Worm (Caenorhabditis elegans) whole organism, L2 larva: ENCODE measurements around the gene T25B9.6.

Experiments used
- C34F6.9 ChIP-seq: fragments of 150-350 bp; optimal IDR thresholded peaks from 2 replicates; lab custom pipeline; 2014; ENCODE audit warnings: missing biosample characterization, missing genetic modification characterization
- F13H6.1 ChIP-seq: sonication (generic microtip); optimal IDR thresholded peaks from 2 replicates; lab custom pipeline; 2016; ENCODE audit warnings: missing genetic modification characterization, missing compliant biosample characterization
- Y55F3AM.14 ChIP-seq: fragments of 200-800 bp; sonication (Bioruptor generic); optimal IDR thresholded peaks from 2 replicates; lab custom pipeline; 2018; ENCODE audit warnings: mild to moderate bottlenecking, missing genetic modification characterization, missing compliant biosample characterization
- ZK546.5 ChIP-seq: sonication (generic microtip); optimal IDR thresholded peaks from 2 replicates; lab custom pipeline; 2017; ENCODE audit warnings: missing biosample characterization, missing genetic modification characterization
- aly-2 ChIP-seq: fragments of 150-350 bp; optimal IDR thresholded peaks from 2 replicates; lab custom pipeline; 2014; ENCODE audit warnings: missing biosample characterization, missing genetic modification characterization
- ama-1 ChIP-seq: fragments of 150-350 bp; optimal IDR thresholded peaks from 2 replicates; lab custom pipeline; 2018; ENCODE audit warnings: inconsistent platforms
- blmp-1 ChIP-seq: sonication (generic microtip); optimal IDR thresholded peaks from 2 replicates; lab custom pipeline; 2017; ENCODE audit warnings: missing genetic modification characterization, mild to moderate bottlenecking, missing compliant biosample characterization, antibody characterized with exemption, moderate library complexity; ENCODE audit not compliant: insufficient read depth
- ceh-16 ChIP-seq: fragments of 150-350 bp; optimal IDR thresholded peaks from 2 replicates; lab custom pipeline; 2014; ENCODE audit warnings: missing biosample characterization, missing genetic modification characterization
- ceh-82 ChIP-seq: fragments of 150-350 bp; optimal IDR thresholded peaks from 2 replicates; lab custom pipeline; 2014; ENCODE audit warnings: missing biosample characterization, missing genetic modification characterization
- crh-2 ChIP-seq: sonication (generic microtip); optimal IDR thresholded peaks from 2 replicates; lab custom pipeline; 2017; ENCODE audit warnings: missing biosample characterization, missing genetic modification characterization
- dmd-4 ChIP-seq: sonication (generic microtip); optimal IDR thresholded peaks from 2 replicates; lab custom pipeline; 2017; ENCODE audit warnings: missing biosample characterization, missing genetic modification characterization
- elt-1 ChIP-seq: fragments of 150-350 bp; optimal IDR thresholded peaks from 2 replicates; lab custom pipeline; 2014; ENCODE audit warnings: missing biosample characterization, missing genetic modification characterization
- elt-3 ChIP-seq: sonication (generic microtip); optimal IDR thresholded peaks from 2 replicates; lab custom pipeline; 2017; ENCODE audit warnings: missing biosample characterization, missing genetic modification characterization
- fos-1 ChIP-seq: fragments of 150-350 bp; optimal IDR thresholded peaks from 2 replicates; lab custom pipeline; 2014; ENCODE audit warnings: missing biosample characterization, missing genetic modification characterization
- gmeb-1 ChIP-seq: fragments of 150-350 bp; optimal IDR thresholded peaks from 2 replicates; lab custom pipeline; 2014; ENCODE audit warnings: missing biosample characterization, missing genetic modification characterization
- lin-11 ChIP-seq: fragments of 150-350 bp; sonication (generic microtip); optimal IDR thresholded peaks from 2 replicates; lab custom pipeline; 2014; ENCODE audit warnings: missing biosample characterization, missing genetic modification characterization, inconsistent platforms, mixed read lengths
- lin-13 ChIP-seq: fragments of 150-350 bp; optimal IDR thresholded peaks from 2 replicates; lab custom pipeline; 2014; ENCODE audit warnings: missing biosample characterization, missing genetic modification reagents, missing genetic modification characterization
- lin-39 ChIP-seq: fragments of 150-350 bp; optimal IDR thresholded peaks from 2 replicates; lab custom pipeline; 2014; ENCODE audit warnings: missing biosample characterization, missing genetic modification reagents, missing genetic modification characterization
- lsy-2 ChIP-seq, 2 experiments: fragments of 150-350 bp in 1 of 2; sonication (generic microtip) in 1 of 2; optimal IDR thresholded peaks; 2 replicates each; lab custom pipeline; 2014 to 2017; ENCODE audit warnings: missing biosample characterization in 2 of 2, missing genetic modification characterization in 2 of 2
- mab-5 ChIP-seq: fragments of 150-350 bp; optimal IDR thresholded peaks from 2 replicates; lab custom pipeline; 2014; ENCODE audit warnings: missing biosample characterization, missing genetic modification characterization
- mbf-1 ChIP-seq: sonication (generic microtip); optimal IDR thresholded peaks from 2 replicates; lab custom pipeline; 2017; ENCODE audit warnings: missing biosample characterization, missing genetic modification characterization
- mdl-1 ChIP-seq, 2 experiments: fragments of 150-350 bp in 1 of 2; sonication (generic microtip) in 1 of 2; optimal IDR thresholded peaks; 2 replicates each; lab custom pipeline; 2017; ENCODE audit warnings: missing biosample characterization in 2 of 2, missing genetic modification characterization in 2 of 2
- nhr-10 ChIP-seq: sonication (generic microtip); optimal IDR thresholded peaks from 2 replicates; lab custom pipeline; 2017; ENCODE audit warnings: missing biosample characterization, missing genetic modification characterization
- nhr-11 ChIP-seq: fragments of 150-350 bp; optimal IDR thresholded peaks from 2 replicates; lab custom pipeline; 2014; ENCODE audit warnings: missing biosample characterization, missing genetic modification characterization
- nhr-12 ChIP-seq: fragments of 150-350 bp; optimal IDR thresholded peaks from 2 replicates; lab custom pipeline; 2014; ENCODE audit warnings: missing biosample characterization, missing genetic modification characterization
- nhr-129 ChIP-seq: fragments of 150-350 bp; optimal IDR thresholded peaks from 2 replicates; lab custom pipeline; 2014; ENCODE audit warnings: missing biosample characterization, missing genetic modification characterization
- nhr-23 ChIP-seq: fragments of 150-350 bp; optimal IDR thresholded peaks from 2 replicates; lab custom pipeline; 2014; ENCODE audit warnings: missing biosample characterization, missing genetic modification reagents, missing genetic modification characterization
- nhr-237 ChIP-seq: fragments of 150-350 bp; optimal IDR thresholded peaks from 2 replicates; lab custom pipeline; 2014; ENCODE audit warnings: missing biosample characterization, missing genetic modification characterization
- nhr-6 ChIP-seq: fragments of 150-350 bp; optimal IDR thresholded peaks from 2 replicates; lab custom pipeline; 2014; ENCODE audit warnings: missing biosample characterization, missing genetic modification characterization
- nhr-77 ChIP-seq: fragments of 150-350 bp; optimal IDR thresholded peaks from 2 replicates; lab custom pipeline; 2014; ENCODE audit warnings: missing biosample characterization, missing genetic modification characterization
- peb-1 ChIP-seq: fragments of 150-350 bp; optimal IDR thresholded peaks from 2 replicates; lab custom pipeline; 2014; ENCODE audit warnings: missing biosample characterization, missing genetic modification characterization
- skn-1 ChIP-seq: sonication (generic microtip); optimal IDR thresholded peaks from 2 replicates; lab custom pipeline; 2017; ENCODE audit warnings: missing biosample characterization, missing genetic modification characterization
- sma-3 ChIP-seq: sonication (generic microtip); optimal IDR thresholded peaks from 2 replicates; lab custom pipeline; 2016; ENCODE audit warnings: missing genetic modification reagents, missing genetic modification characterization, missing compliant biosample characterization
- sma-9 ChIP-seq, 2 experiments: fragments of 150-350 bp in 1 of 2; sonication (generic microtip) in 1 of 2; optimal IDR thresholded peaks; 2 replicates each; lab custom pipeline; 2014 to 2016; ENCODE audit warnings: missing genetic modification characterization in 2 of 2, mild to moderate bottlenecking in 1 of 2, missing biosample characterization in 1 of 2, missing compliant biosample characterization in 1 of 2, missing genetic modification reagents in 1 of 2, moderate library complexity in 1 of 2
- unc-39 ChIP-seq: fragments of 150-350 bp; optimal IDR thresholded peaks from 2 replicates; lab custom pipeline; 2014; ENCODE audit warnings: missing biosample characterization, missing genetic modification characterization
- unc-55 ChIP-seq: fragments of 150-350 bp; sonication (generic microtip); optimal IDR thresholded peaks from 3 replicates; lab custom pipeline; 2014; ENCODE audit warnings: missing biosample characterization, missing genetic modification reagents, missing genetic modification characterization
- zag-1 ChIP-seq: fragments of 150-350 bp; optimal IDR thresholded peaks from 2 replicates; lab custom pipeline; 2014; ENCODE audit warnings: missing biosample characterization, missing genetic modification characterization
- ztf-4 ChIP-seq: fragments of 150-350 bp; optimal IDR thresholded peaks from 2 replicates; lab custom pipeline; 2014; ENCODE audit warnings: missing biosample characterization, missing genetic modification characterization

T25B9.6 gene

ce11 chrIV:10714594-10714993 lies 43.3 kb upstream of the T25B9.6 start (continued):
- no peak for TF ChIP-seq F13H6.1 (tag; lab: Kevin White, UChicago)

DNA sequence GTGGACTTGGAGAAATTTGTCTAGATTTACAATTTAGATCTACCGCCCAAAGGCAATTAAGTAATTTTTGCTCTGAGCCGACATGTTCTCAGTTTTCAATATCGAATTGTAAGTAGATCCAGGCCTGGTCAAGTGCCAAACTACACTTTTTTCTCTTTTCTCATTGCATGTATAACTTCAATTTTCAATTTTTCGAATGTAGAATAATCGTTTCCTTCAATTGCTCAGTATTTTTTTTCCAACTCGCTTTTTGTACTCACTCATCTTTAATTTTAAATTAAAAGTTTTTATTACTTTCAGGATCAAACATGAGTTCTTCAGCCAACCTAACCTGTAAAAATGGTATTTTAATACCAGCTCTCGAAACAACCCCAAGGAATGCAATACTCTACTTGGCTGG lies 41.6 kb upstream of the T25B9.6 start, which contains the start of gene ncx-3:
ncx-3 (plus strand) TSS at position 301 of the 400 bp plus-strand sequence.
- no peak for TF ChIP-seq ZK546.5
- no peak for TF ChIP-seq ztf-4 (tag; lab: Kevin White, UChicago)
- TF ChIP-seq aly-2 (tag; lab: Kevin White, UChicago): no peak
- TF ChIP-seq mdl-1 (tag; optimal IDR thresholded peaks at IDR 0.05; lab: Kevin White, UChicago): no peak
- no peak for TF ChIP-seq sma-3
- TF ChIP-seq lsy-2 (tag; optimal IDR thresholded peaks at IDR 0.05; lab: Kevin White, UChicago): no peak
- TF ChIP-seq ceh-16 (tag; lab: Kevin White, UChicago): no peak
- no peak for TF ChIP-seq sma-9 (GFP tag; optimal IDR thresholded peaks at IDR 0.05; lab: Kevin White, UChicago)
- TF ChIP-seq sma-9 (tag; optimal IDR thresholded peaks at IDR 0.05; lab: Kevin White, UChicago): no peak
- TF ChIP-seq nhr-6: no peak
- no peak for TF ChIP-seq nhr-129 (tag; lab: Kevin White, UChicago)
- no peak for TF ChIP-seq gmeb-1 (tag; lab: Kevin White, UChicago)
- no peak for TF ChIP-seq elt-1
- TF ChIP-seq ama-1 (lab: Kevin White, UChicago): no peak
- TF ChIP-seq Y55F3AM.14 (GFP tag; lab: Kevin White, UChicago): no peak
- no peak for TF ChIP-seq blmp-1 (tag; lab: Kevin White, UChicago)
- TF ChIP-seq nhr-77: no peak
- TF ChIP-seq nhr-23 (tag; lab: Kevin White, UChicago): no peak
- no peak for TF ChIP-seq nhr-12
- TF ChIP-seq ceh-82 (tag; lab: Kevin White, UChicago): no peak
- TF ChIP-seq nhr-11: no peak

DNA sequence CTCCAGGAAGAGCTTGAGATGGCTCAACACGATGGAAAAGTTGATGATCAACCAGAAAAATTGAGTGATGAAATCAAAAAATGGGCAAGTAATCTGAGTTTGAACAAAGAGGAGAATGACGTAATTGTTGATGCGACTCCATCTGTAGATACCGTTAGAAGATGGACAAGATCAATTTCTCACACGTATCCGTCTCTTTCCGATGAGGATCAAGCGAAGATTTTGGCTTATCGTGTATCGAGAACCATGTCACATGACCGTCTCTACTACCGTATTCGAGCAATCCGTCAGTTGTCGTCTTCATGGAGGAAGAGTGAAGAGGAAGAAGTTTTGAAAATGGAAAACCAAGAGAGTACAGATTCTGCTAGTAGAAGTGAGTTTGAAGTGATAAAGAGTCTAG lies 39.9 kb upstream of the T25B9.6 start:
- peak; percentile 25 for TF ChIP-seq elt-1
- TF ChIP-seq ceh-82 (tag; lab: Kevin White, UChicago): no peak

- TF ChIP-seq skn-1 (tag; lab: Kevin White, UChicago) (no peak), unc-39 (tag; lab: Kevin White, UChicago) (no peak), elt-1 (no peak), nhr-237 (tag; lab: Kevin White, UChicago) (no peak), aly-2 (tag; lab: Kevin White, UChicago) (no peak), sma-9 (GFP tag; optimal IDR thresholded peaks at IDR 0.05; lab: Kevin White, UChicago) (no peak), sma-9 (tag; optimal IDR thresholded peaks at IDR 0.05; lab: Kevin White, UChicago) (no peak), sma-3 (no peak), dmd-4 (tag; lab: Kevin White, UChicago) (no peak), peb-1 (tag; lab: Kevin White, UChicago) (no peak), fos-1 (tag; lab: Kevin White, UChicago) (no peak), blmp-1 (tag; lab: Kevin White, UChicago) (no peak), ama-1 (lab: Kevin White, UChicago) (no peak)
Observed at ce11 chrIV:10718865-10719264, 39.1 kb upstream of the T25B9.6 start.

DNA sequence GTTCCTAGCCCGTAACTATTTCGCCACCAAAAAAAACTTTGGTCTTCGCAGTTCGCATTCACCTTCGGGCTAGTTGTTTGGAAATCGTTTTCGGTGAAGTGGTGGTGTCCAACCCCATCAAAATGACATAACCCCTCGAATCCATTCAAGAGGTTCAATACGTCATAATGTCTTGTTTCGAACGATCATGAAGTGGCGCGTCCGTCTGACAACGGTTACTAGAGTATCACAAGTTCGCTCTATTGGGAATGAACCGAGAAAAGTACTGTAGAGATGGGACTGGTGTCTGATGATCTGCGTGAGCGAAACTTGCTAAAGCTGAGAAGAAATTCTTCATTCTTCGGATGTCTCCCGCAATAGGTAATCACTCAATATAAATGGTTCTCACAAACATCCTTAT lies 30.2 kb upstream of the T25B9.6 start, which contains the start of gene ZC168.2:
ZC168.2 (plus strand) TSS at position 301 of the 400 bp plus-strand sequence.
- TF ChIP-seq ceh-82 (tag; lab: Kevin White, UChicago): no peak
- TF ChIP-seq lsy-2 (tag; optimal IDR thresholded peaks at IDR 0.05; lab: Kevin White, UChicago): no peak
- TF ChIP-seq elt-3 (tag; lab: Kevin White, UChicago): no peak
- TF ChIP-seq unc-55 (GFP tag; lab: Kevin White, UChicago): no peak
- TF ChIP-seq zag-1 (tag; lab: Kevin White, UChicago): no peak
- TF ChIP-seq, all 48 proteins: peak for 0

DNA sequence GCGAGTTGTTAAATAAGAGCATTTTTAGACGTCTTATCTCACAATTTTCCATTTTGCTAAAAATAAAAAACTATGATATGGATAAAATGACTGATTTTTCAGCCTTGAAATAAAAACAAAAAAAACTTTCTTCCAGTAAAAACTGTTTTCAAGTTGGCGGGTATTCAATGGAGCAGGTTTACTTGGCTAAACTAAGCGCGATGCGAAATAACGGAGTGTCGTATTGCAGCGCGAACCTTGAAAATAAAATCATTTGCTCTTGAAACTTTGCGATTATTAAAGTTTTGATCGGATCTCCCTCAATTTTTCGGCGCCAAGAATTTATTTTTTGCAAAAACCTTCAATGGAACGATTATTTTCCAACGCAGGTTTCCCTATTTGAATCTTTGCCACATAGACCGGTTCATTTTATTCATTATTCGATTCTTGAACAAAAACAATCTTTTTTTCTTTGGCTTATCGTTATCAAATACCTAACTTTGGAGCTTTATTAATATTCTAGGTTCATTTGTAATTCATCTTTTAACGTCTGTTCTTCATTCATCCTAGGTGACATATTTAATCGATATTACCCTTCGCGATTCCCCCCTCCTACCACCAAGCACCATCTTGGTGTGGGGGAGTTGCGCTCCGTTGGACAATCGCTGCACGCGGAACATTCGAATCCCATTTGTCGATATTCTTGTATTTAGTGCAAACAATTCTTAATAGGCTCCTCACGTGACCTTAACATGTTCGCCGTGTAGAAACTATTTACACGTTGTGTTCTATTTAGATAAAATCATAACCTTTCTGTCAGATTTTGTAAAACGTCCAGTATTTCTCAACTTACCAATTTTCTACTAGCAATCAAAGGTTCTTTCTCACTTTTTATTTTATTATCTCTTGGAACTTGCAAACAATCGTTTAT lies 23.2 kb upstream of the T25B9.6 start, which contains the start of the genes orc-5 and cyb-1:
orc-5 (minus strand) TSS at position 62 of the 910 bp plus-strand sequence.
cyb-1 (plus strand) TSS at position 690 of the 910 bp plus-strand sequence.
- TF ChIP-seq sma-9 (GFP tag; optimal IDR thresholded peaks at IDR 0.05; lab: Kevin White, UChicago) (peak; percentile 78), sma-9 (tag; optimal IDR thresholded peaks at IDR 0.05; lab: Kevin White, UChicago) (no peak), unc-39 (tag; lab: Kevin White, UChicago) (no peak), peb-1 (tag; lab: Kevin White, UChicago) (no peak), nhr-10 (tag; lab: Kevin White, UChicago) (no peak), sma-3 (peak; percentile 42), Y55F3AM.14 (GFP tag; lab: Kevin White, UChicago) (no peak), ZK546.5 (no peak), lin-11 (peak; percentile 59), dmd-4 (tag; lab: Kevin White, UChicago) (no peak), C34F6.9 (peak; percentile 77), crh-2 (tag; lab: Kevin White, UChicago) (peak; percentile 88), ceh-16 (tag; lab: Kevin White, UChicago) (no peak), zag-1 (tag; lab: Kevin White, UChicago) (no peak), mab-5 (peak; percentile 59), nhr-12 (no peak), elt-3 (tag; lab: Kevin White, UChicago) (no peak), lin-13 (GFP tag; lab: Kevin White, UChicago) (no peak), elt-1 (no peak), mbf-1 (tag; lab: Kevin White, UChicago) (no peak), lin-39 (tag; lab: Kevin White, UChicago) (no peak), fos-1 (tag; lab: Kevin White, UChicago) (peak; percentile 5)
